Worm (Caenorhabditis elegans) whole organism, L3 larva: ENCODE measurements around the gene F23G4.1.
A peak's percentile ranks its signal among the peaks of the same experiment; 100 is the strongest.

Experiments
- ZK546.5 ChIP-seq: sonication (generic microtip); optimal IDR thresholded peaks from 2 replicates; lab custom pipeline; 2017; ENCODE audit warnings: missing biosample characterization, missing genetic modification characterization
- ama-1 ChIP-seq: fragments of 150-350 bp; optimal IDR thresholded peaks from 2 replicates; lab custom pipeline; 2018
- ceh-28 ChIP-seq: fragments of 150-350 bp; optimal IDR thresholded peaks from 2 replicates; lab custom pipeline; 2014; ENCODE audit warnings: missing biosample characterization, missing genetic modification reagents, missing genetic modification characterization
- daf-12 ChIP-seq: fragments of 150-350 bp; optimal IDR thresholded peaks from 2 replicates; lab custom pipeline; 2014; ENCODE audit warnings: missing biosample characterization, missing genetic modification reagents, missing genetic modification characterization
- egl-27 ChIP-seq: sonication (generic microtip); optimal IDR thresholded peaks from 4 replicates; lab custom pipeline; 2017; ENCODE audit warnings: missing biosample characterization, missing genetic modification reagents, missing genetic modification characterization
- egl-5 ChIP-seq: fragments of 150-350 bp; optimal IDR thresholded peaks from 2 replicates; lab custom pipeline; 2017; ENCODE audit warnings: missing biosample characterization, missing genetic modification reagents, missing genetic modification characterization, inconsistent platforms
- elt-1 ChIP-seq: fragments of 150-350 bp; optimal IDR thresholded peaks from 2 replicates; lab custom pipeline; 2014; ENCODE audit warnings: missing biosample characterization, missing genetic modification characterization
- elt-3 ChIP-seq, 3 experiments: fragments of 150-350 bp in 1 of 3; sonication (generic microtip) in 2 of 3; optimal IDR thresholded peaks; 2 replicates in 2 of 3; 4 replicates in 1 of 3; lab custom pipeline; 2014 to 2017; ENCODE audit warnings: missing biosample characterization in 3 of 3, missing genetic modification characterization in 3 of 3
- eor-1 ChIP-seq, 2 experiments: fragments of 150-350 bp; optimal IDR thresholded peaks; 2 replicates each; lab custom pipeline; 2014 to 2018; ENCODE audit warnings: missing biosample characterization in 2 of 2, missing genetic modification characterization in 2 of 2
- fkh-10 ChIP-seq: sonication (generic microtip); optimal IDR thresholded peaks from 2 replicates; lab custom pipeline; 2017; ENCODE audit warnings: missing biosample characterization, missing genetic modification reagents, missing genetic modification characterization
- fkh-2 ChIP-seq: fragments of 150-350 bp; optimal IDR thresholded peaks from 2 replicates; lab custom pipeline; 2014; ENCODE audit warnings: missing biosample characterization, missing genetic modification reagents, missing genetic modification characterization
- fos-1 ChIP-seq: fragments of 150-350 bp; optimal IDR thresholded peaks from 2 replicates; lab custom pipeline; 2014; ENCODE audit warnings: missing biosample characterization, missing genetic modification characterization
- hmg-11 ChIP-seq: sonication (generic microtip); optimal IDR thresholded peaks from 2 replicates; lab custom pipeline; 2016; ENCODE audit warnings: missing genetic modification characterization, missing compliant biosample characterization
- jun-1 ChIP-seq: fragments of 150-350 bp; optimal IDR thresholded peaks from 2 replicates; lab custom pipeline; 2014; ENCODE audit warnings: missing biosample characterization, missing genetic modification reagents, missing genetic modification characterization
- lin-15B ChIP-seq: fragments of 150-350 bp; optimal IDR thresholded peaks from 2 replicates; lab custom pipeline; 2014; ENCODE audit warnings: missing biosample characterization, missing genetic modification characterization
- lin-39 ChIP-seq: fragments of 150-350 bp; optimal IDR thresholded peaks from 2 replicates; lab custom pipeline; 2018; ENCODE audit warnings: missing biosample characterization, missing genetic modification reagents, missing genetic modification characterization
- lsy-12 ChIP-seq: sonication (generic microtip); optimal IDR thresholded peaks from 2 replicates; lab custom pipeline; 2016; ENCODE audit warnings: mild to moderate bottlenecking, missing genetic modification characterization, missing compliant biosample characterization
- mdl-1 ChIP-seq: fragments of 150-350 bp; optimal IDR thresholded peaks from 2 replicates; lab custom pipeline; 2014; ENCODE audit warnings: missing biosample characterization, missing genetic modification characterization
- nfya-1 ChIP-seq: sonication (generic microtip); optimal IDR thresholded peaks from 2 replicates; lab custom pipeline; 2017; ENCODE audit warnings: missing genetic modification characterization, mild to moderate bottlenecking, missing compliant biosample characterization, antibody characterized with exemption, moderate library complexity; ENCODE audit not compliant: insufficient read depth
- nhr-12 ChIP-seq: fragments of 150-350 bp; optimal IDR thresholded peaks from 2 replicates; lab custom pipeline; 2014; ENCODE audit warnings: missing biosample characterization, missing genetic modification characterization
- nhr-23 ChIP-seq: fragments of 150-350 bp; optimal IDR thresholded peaks from 2 replicates; lab custom pipeline; 2014; ENCODE audit warnings: missing biosample characterization, missing genetic modification reagents, missing genetic modification characterization
- nhr-237 ChIP-seq: fragments of 150-350 bp; optimal IDR thresholded peaks from 2 replicates; lab custom pipeline; 2014; ENCODE audit warnings: missing biosample characterization, missing genetic modification characterization
- nhr-25 ChIP-seq: sonication (generic microtip); optimal IDR thresholded peaks from 2 replicates; lab custom pipeline; 2017; ENCODE audit warnings: missing biosample characterization, missing genetic modification characterization
- nhr-28 ChIP-seq: fragments of 150-350 bp; optimal IDR thresholded peaks from 2 replicates; lab custom pipeline; 2014; ENCODE audit warnings: missing biosample characterization, missing genetic modification characterization
- nhr-67 ChIP-seq: fragments of 150-350 bp; optimal IDR thresholded peaks from 2 replicates; lab custom pipeline; 2014; ENCODE audit warnings: missing biosample characterization, missing genetic modification characterization
- nhr-76 ChIP-seq: fragments of 150-350 bp; sonication (generic microtip); optimal IDR thresholded peaks from 5 replicates; lab custom pipeline; 2014; ENCODE audit warnings: missing biosample characterization, missing genetic modification characterization
- nhr-77 ChIP-seq: fragments of 150-350 bp; optimal IDR thresholded peaks from 2 replicates; lab custom pipeline; 2014; ENCODE audit warnings: missing biosample characterization, missing genetic modification characterization
- pha-4 ChIP-seq: fragments of 150-350 bp; optimal IDR thresholded peaks from 2 replicates; lab custom pipeline; 2014; ENCODE audit warnings: missing biosample characterization, missing genetic modification reagents, missing genetic modification characterization
- pqm-1 ChIP-seq: fragments of 150-350 bp; optimal IDR thresholded peaks from 2 replicates; lab custom pipeline; 2017; ENCODE audit warnings: missing biosample characterization, missing genetic modification characterization, inconsistent platforms
- skn-1 ChIP-seq: fragments of 150-350 bp; optimal IDR thresholded peaks from 2 replicates; lab custom pipeline; 2014; ENCODE audit warnings: missing biosample characterization, missing genetic modification characterization
- snpc-4 ChIP-seq: fragments of 150-350 bp; optimal IDR thresholded peaks from 2 replicates; lab custom pipeline; 2014; ENCODE audit warnings: missing biosample characterization, missing genetic modification characterization
- tbx-2 ChIP-seq: sonication (generic microtip); optimal IDR thresholded peaks from 2 replicates; lab custom pipeline; 2016; ENCODE audit warnings: mild to moderate bottlenecking, missing genetic modification characterization, missing compliant biosample characterization
- unc-62 ChIP-seq: fragments of 150-350 bp; sonication (generic microtip); optimal IDR thresholded peaks from 4 replicates; lab custom pipeline; 2014; ENCODE audit warnings: missing biosample characterization, missing genetic modification reagents, missing genetic modification characterization
- zag-1 ChIP-seq: fragments of 150-350 bp; optimal IDR thresholded peaks from 2 replicates; lab custom pipeline; 2014; ENCODE audit warnings: missing biosample characterization, missing genetic modification characterization
- ztf-11 ChIP-seq: fragments of 150-350 bp; optimal IDR thresholded peaks from 2 replicates; lab custom pipeline; 2014; ENCODE audit warnings: missing biosample characterization, missing genetic modification characterization
- ztf-4 ChIP-seq: fragments of 150-350 bp; optimal IDR thresholded peaks from 2 replicates; lab custom pipeline; 2014; ENCODE audit warnings: missing biosample characterization, missing genetic modification characterization

Gene F23G4.1

DNA sequence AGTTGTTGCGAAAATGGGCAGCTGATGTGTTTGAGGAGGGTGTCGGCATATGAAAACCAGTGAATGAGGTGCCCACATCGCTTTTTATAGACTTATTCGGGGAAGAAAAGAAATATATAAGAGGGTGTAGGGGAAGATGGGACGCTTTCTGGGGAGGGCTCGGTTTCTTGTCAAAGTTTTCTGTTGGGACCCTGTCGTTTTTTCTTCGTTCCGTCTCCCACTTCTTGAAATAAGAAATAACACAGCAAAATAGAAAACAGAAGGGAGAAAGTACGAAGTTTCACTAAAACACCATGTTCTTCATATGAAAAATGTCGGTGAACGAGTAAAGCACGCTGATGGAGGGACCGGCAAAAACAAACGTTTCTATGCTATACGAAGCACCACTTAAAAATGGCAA is 33.4 kb downstream of the F23G4.1 start, which contains the start of gene dop-3:
Gene dop-3 (minus strand): TSS at position 101 of the 400 bp plus-strand sequence.
- TF ChIP-seq nhr-237 (tag; lab: Kevin White, UChicago) (no peak), snpc-4 (tag; lab: Kevin White, UChicago) (no peak), lin-15B (no peak), nhr-77 (tag; lab: Kevin White, UChicago) (no peak), nhr-25 (no peak), ceh-28 (no peak), elt-1 (tag; lab: Kevin White, UChicago) (no peak), nhr-23 (tag; lab: Kevin White, UChicago) (no peak), skn-1 (tag; lab: Kevin White, UChicago) (no peak)

DNA sequence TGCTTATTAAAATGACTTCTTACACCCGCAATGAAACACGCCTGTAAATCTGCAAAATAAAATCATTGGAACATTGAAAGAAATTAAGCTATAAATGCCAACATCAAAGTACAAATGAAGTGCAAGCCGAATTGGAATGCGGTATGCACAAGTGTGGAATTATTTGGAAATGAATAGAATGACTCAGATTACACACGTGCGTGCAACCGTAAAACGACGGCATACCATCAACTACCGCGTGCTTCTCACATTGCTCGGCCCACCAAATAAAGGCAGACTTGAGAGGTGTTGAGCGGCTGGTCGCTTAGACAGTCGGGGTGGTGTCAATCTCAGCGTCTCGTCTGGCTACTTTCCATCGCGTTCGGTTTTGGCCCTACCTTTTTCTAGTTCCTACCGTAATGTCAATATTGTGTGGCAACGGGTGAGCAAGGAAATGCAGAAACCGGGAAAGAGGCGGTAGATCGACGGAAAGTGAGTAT is 40.6 kb downstream of the F23G4.1 start, which contains the start of gene aaim-1:
Gene aaim-1 (minus strand): TSS at position 51 of the 479 bp plus-strand sequence.
- TF ChIP-seq nhr-25 (no peak), mdl-1 (tag; lab: Kevin White, UChicago) (no peak), tbx-2 (tag; lab: Kevin White, UChicago) (no peak), nhr-28 (no peak), egl-5 (tag; lab: Kevin White, UChicago) (no peak), jun-1 (no peak)

DNA sequence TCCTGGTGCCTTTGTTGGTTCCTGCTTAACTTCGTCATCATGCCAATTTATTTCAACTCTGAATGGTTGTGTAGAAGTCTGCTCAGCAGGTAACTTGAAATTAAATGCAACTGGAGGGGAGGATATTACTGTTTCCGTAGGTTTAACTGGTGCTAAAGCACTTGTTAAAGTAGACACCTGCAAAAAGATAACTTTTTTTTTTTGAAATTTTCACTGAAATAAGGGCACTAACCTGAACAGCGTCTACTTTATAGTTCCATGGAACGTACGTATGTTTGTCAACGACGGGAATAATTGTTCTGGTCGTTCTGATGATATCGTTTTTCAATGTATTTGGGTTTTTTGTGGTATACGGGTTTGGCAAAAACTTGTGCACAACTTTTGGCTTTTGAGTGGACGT is 42.5 kb downstream of the F23G4.1 start:
- TF ChIP-seq ceh-28: no peak
- TF ChIP-seq pha-4 (tag; lab: Kevin White, UChicago): no peak
- no peak for TF ChIP-seq fkh-10 (GFP tag; lab: Kevin White, UChicago)
- TF ChIP-seq pqm-1 (tag; lab: Kevin White, UChicago): no peak
- TF ChIP-seq nhr-67: no peak
- no peak for TF ChIP-seq eor-1 (tag; optimal IDR thresholded peaks at IDR 0.05; lab: Kevin White, UChicago)
- no peak for TF ChIP-seq lin-15B
- no peak for TF ChIP-seq ztf-11 (tag; lab: Kevin White, UChicago)
- TF ChIP-seq elt-3 (tag; optimal IDR thresholded peaks at IDR 0.05; lab: Kevin White, UChicago): no peak
- no peak for TF ChIP-seq nfya-1 (tag; lab: Kevin White, UChicago)
- TF ChIP-seq zag-1: no peak

DNA sequence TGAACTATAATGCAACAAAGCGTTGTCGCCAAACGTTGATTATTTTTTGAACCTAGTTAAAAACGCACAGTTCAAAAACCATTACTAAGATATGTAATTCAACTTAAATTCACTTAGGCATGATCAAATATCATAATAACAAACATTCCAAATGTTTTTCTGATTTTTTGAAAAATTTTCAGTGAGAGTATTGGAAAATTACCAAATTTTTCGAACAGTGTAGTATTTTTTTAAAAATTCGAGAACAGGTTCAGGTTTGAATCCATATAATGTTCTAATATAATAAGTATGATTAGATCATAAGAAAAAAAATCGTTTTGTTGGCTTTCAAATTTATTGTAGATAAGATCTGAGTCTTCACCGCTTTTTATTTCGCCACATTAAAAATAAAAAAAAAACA is 49.4 kb downstream of the F23G4.1 start:
- TF ChIP-seq fkh-2 (tag; lab: Kevin White, UChicago) (no peak), hmg-11 (tag; lab: Kevin White, UChicago) (no peak), pha-4 (tag; lab: Kevin White, UChicago) (no peak), elt-1 (tag; lab: Kevin White, UChicago) (no peak), nhr-76 (tag; lab: Kevin White, UChicago) (no peak), daf-12 (tag; lab: Kevin White, UChicago) (no peak), lin-39 (no peak)

DNA sequence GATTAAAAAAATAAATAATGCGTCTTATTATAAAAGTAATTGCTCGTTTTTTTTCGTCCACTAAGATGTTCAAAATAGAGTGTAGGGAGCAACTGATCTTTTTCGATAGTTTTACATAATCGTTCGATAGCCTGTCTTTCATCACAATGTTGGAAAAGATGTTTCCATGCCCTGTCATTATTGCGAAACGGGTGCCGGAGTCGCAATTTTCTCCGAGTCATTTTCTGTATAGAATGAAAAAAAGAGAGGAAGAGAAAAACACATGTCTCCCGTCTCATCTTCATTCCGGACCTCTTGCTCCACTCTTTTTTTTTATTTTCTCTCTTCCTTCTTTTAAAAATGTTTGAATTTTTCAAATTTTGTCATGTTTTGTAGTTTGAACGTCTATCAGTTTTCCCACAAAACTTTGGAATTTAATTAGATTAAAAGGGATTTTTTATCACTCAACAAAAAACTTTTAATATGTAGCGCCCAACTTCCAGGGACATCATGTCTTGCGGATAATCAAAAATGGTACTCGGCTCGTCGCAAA is 50.1 kb downstream of the F23G4.1 start, which contains the start of gene svh-2:
Gene svh-2 (plus strand): TSS at position 482 of the 532 bp plus-strand sequence.
- TF ChIP-seq egl-5 (tag; lab: Kevin White, UChicago) (no peak), lin-39 (peak; percentile 32), nhr-12 (tag; lab: Kevin White, UChicago) (no peak), fkh-2 (tag; lab: Kevin White, UChicago) (no peak), ZK546.5 (no peak), zag-1 (no peak), ceh-28 (no peak), unc-62 (no peak), elt-1 (tag; lab: Kevin White, UChicago) (no peak), fkh-10 (GFP tag; lab: Kevin White, UChicago) (no peak), nhr-76 (tag; lab: Kevin White, UChicago) (no peak), lsy-12 (tag; lab: Kevin White, UChicago) (no peak), lin-15B (no peak), egl-27 (tag; lab: Kevin White, UChicago) (no peak), nhr-28 (no peak), ztf-4 (no peak), nhr-25 (no peak), ama-1 (lab: Kevin White, UChicago) (no peak), nfya-1 (tag; lab: Kevin White, UChicago) (peak; percentile 31), nhr-237 (tag; lab: Kevin White, UChicago) (no peak), mdl-1 (tag; lab: Kevin White, UChicago) (no peak), nhr-23 (tag; lab: Kevin White, UChicago) (no peak), hmg-11 (tag; lab: Kevin White, UChicago) (peak; percentile 13), fos-1 (no peak)
